Fruit fly (Drosophila melanogaster): ENCODE measurements around the gene tant.

Gene tant

dm6 chr3L:6054803-6055202 lies at the start of gene tant (continued):
- TF ChIP-seq crp (GFP tag; optimal IDR thresholded peaks at IDR 0.05) (peak in 1 of 2 experiments; percentile 41), CG32767 (GFP tag; IDR thresholded peaks at IDR 0.05) (no peak), fu2 (GFP tag; optimal IDR thresholded peaks at IDR 0.05) (peak; percentile 7), CG10565 (GFP tag; optimal IDR thresholded peaks at IDR 0.05) (no peak), Trl (optimal IDR thresholded peaks at IDR 0.05) (no peak), Trl (GFP tag; optimal IDR thresholded peaks at IDR 0.05) (no peak), Gug (GFP tag; IDR thresholded peaks at IDR 0.05) (no peak), pita (GFP tag; optimal IDR thresholded peaks at IDR 0.05) (peak; percentile 76), CG15269 (tag; optimal IDR thresholded peaks at IDR 0.05) (no peak), Hr78 (GFP tag; optimal IDR thresholded peaks at IDR 0.05) (no peak), CG18262 (tag; optimal IDR thresholded peaks at IDR 0.05) (peak; percentile 4), CG11456 (GFP tag; IDR thresholded peaks at IDR 0.05) (no peak), pb (GFP tag; optimal IDR thresholded peaks at IDR 0.05) (no peak), Ets65A (GFP tag) (peak; percentile 96), CG8281 (tag; optimal IDR thresholded peaks at IDR 0.05) (no peak), kay (GFP tag; optimal IDR thresholded peaks at IDR 0.05) (no peak), CG7556 (GFP tag; optimal IDR thresholded peaks at IDR 0.05) (no peak), bsh (GFP tag; optimal IDR thresholded peaks at IDR 0.05) (no peak), Hmr (GFP tag; optimal IDR thresholded peaks at IDR 0.05) (peak; percentile 41), CG11085 (GFP tag; IDR thresholded peaks at IDR 0.05) (no peak), HLHmδ (GFP tag; optimal IDR thresholded peaks at IDR 0.05) (no peak), CG16815 (GFP tag; optimal IDR thresholded peaks at IDR 0.05) (no peak), CG11504 (tag; optimal IDR thresholded peaks at IDR 0.05) (peak; percentile 43), Sin3A (optimal IDR thresholded peaks at IDR 0.05) (peak; percentile 88), Dp (GFP tag; optimal IDR thresholded peaks at IDR 0.05) (peak; percentile 73), gem (tag; optimal IDR thresholded peaks at IDR 0.05) (peak; percentile 13), MBD-R2 (GFP tag; IDR thresholded peaks at IDR 0.05) (peak; percentile 51), Hsf (GFP tag; optimal IDR thresholded peaks at IDR 0.05) (peak; percentile 6), hbn (GFP tag; IDR thresholded peaks at IDR 0.05; ENCODE audit: partially characterized antibody) (peak; percentile 79), CG12659 (GFP tag; optimal IDR thresholded peaks at IDR 0.05) (peak; percentile 38), cad (GFP tag; optimal IDR thresholded peaks at IDR 0.05) (no peak), CG7745 (tag; optimal IDR thresholded peaks at IDR 0.05) (no peak), stwl (tag; optimal IDR thresholded peaks at IDR 0.05) (peak; percentile 58), mld (GFP tag; IDR thresholded peaks at IDR 0.05; ENCODE audit: partially characterized antibody) (peak; percentile 79), zfh2 (GFP tag; optimal IDR thresholded peaks at IDR 0.05) (peak; percentile 3), CG8089 (GFP tag; optimal IDR thresholded peaks at IDR 0.05) (no peak), Ets97D (GFP tag; optimal IDR thresholded peaks at IDR 0.05) (peak; percentile 88), CG17802 (tag; optimal IDR thresholded peaks at IDR 0.05) (no peak), E2f2 (GFP tag; IDR thresholded peaks at IDR 0.05) (peak; percentile 84), CG31224 (GFP tag; IDR thresholded peaks at IDR 0.05) (no peak), CG16813 (GFP tag; IDR thresholded peaks at IDR 0.05; ENCODE audit: partially characterized antibody) (peak; percentile 95), BEAF-32 (GFP tag; optimal IDR thresholded peaks at IDR 0.05) (peak; percentile 96), Poxn (GFP tag; IDR thresholded peaks at IDR 0.05) (no peak), CG14710 (tag; optimal IDR thresholded peaks at IDR 0.05) (peak; percentile 99), CG6765 (GFP tag; optimal IDR thresholded peaks at IDR 0.05) (no peak), H15 (GFP tag; IDR thresholded peaks at IDR 0.05) (no peak), CG12769 (tag; optimal IDR thresholded peaks at IDR 0.05) (no peak), chinmo (GFP tag; IDR thresholded peaks at IDR 0.05; ENCODE audit: partially characterized antibody) (peak; percentile 24; the same call in 1 of the 4 replicates), danr (GFP tag; IDR thresholded peaks at IDR 0.05) (no peak), CG15601 (tag; optimal IDR thresholded peaks at IDR 0.05) (peak; percentile 17), CG10274 (GFP tag; optimal IDR thresholded peaks at IDR 0.05) (no peak)

Data from whole organism, embryonic.